Worm (Caenorhabditis elegans) whole organism, L1 larva: ENCODE measurements around the gene pap-1.

ENCODE experiments used
- dpl-1 ChIP-seq, 3 experiments: fragments of 150-350 bp in 2 of 3; sonication (generic microtip) in 1 of 3; optimal IDR thresholded peaks; 2 replicates each; lab custom pipeline; 2014 to 2017; ENCODE audit warnings: missing biosample characterization in 3 of 3, missing genetic modification characterization in 3 of 3, missing genetic modification reagents in 3 of 3
- efl-1 ChIP-seq, 4 experiments: fragments of 150-350 bp; optimal IDR thresholded peaks in 3 of 4; peaks in 1 of 4; 1 replicate in 1 of 4; 2 replicates in 3 of 4; lab custom pipeline; 2014; ENCODE audit warnings: missing biosample characterization in 2 of 4, missing genetic modification characterization in 2 of 4, missing genetic modification reagents in 2 of 4
- lin-39 ChIP-seq: fragments of 150-350 bp; optimal IDR thresholded peaks from 2 replicates; lab custom pipeline; 2014; ENCODE audit warnings: missing biosample characterization, missing genetic modification reagents, missing genetic modification characterization
- unc-62 ChIP-seq: fragments of 150-350 bp; optimal IDR thresholded peaks from 2 replicates; lab custom pipeline; 2014; ENCODE audit warnings: missing biosample characterization, missing genetic modification reagents, missing genetic modification characterization
- xbp-1 ChIP-seq: sonication (generic microtip); optimal IDR thresholded peaks from 2 replicates; lab custom pipeline; 2016; ENCODE audit warnings: missing genetic modification characterization, missing compliant biosample characterization

- TF ChIP-seq dpl-1 (GFP tag; optimal IDR thresholded peaks at IDR 0.05; lab: Kevin White, UChicago) (no peak), efl-1 (optimal IDR thresholded peaks at IDR 0.05; lab: Kevin White, UChicago) (no peak), efl-1 (GFP tag; optimal IDR thresholded peaks at IDR 0.05 in 1 of 2; lab: Kevin White, UChicago) (no peak), xbp-1 (tag; lab: Kevin White, UChicago) (no peak), unc-62 (GFP tag; lab: Kevin White, UChicago) (no peak), lin-39 (no peak)
Observed at ce11 chrV:10418961-10419360, 22.8 kb upstream of the pap-1 start, which contains the start of gene F15H10.5.
